Fruit fly (Drosophila melanogaster) whole organism, embryonic: ENCODE data around the gene synr.

Experiments used
- Adf1 ChIP-seq: fragments of 200-800 bp; sonication (Bioruptor generic); IDR thresholded peaks from 2 replicates; pipeline ENCODE4 v1.3.6; 2022; ENCODE audit warnings: missing biosample characterization, missing genetic modification characterization
- Atf6 ChIP-seq: fragments of 200-800 bp; sonication (Bioruptor generic); IDR thresholded peaks from 2 replicates; pipeline ENCODE4 v1.3.6; 2022; ENCODE audit warnings: missing biosample characterization, missing genetic modification characterization
- B-H2 ChIP-seq: fragments of 200-800 bp; sonication (Bioruptor generic); optimal IDR thresholded peaks from 2 replicates; lab custom pipeline; 2018; ENCODE audit warnings: missing biosample characterization, mild to moderate bottlenecking, missing genetic modification characterization
- CG10267 ChIP-seq: fragments of 200-800 bp; sonication (Bioruptor generic); optimal IDR thresholded peaks from 2 replicates; lab custom pipeline; 2018; ENCODE audit warnings: missing biosample characterization, mild to moderate bottlenecking, missing genetic modification characterization, moderate library complexity
- CG11723 ChIP-seq: fragments of 200-800 bp; sonication (Bioruptor generic); optimal IDR thresholded peaks from 2 replicates; lab custom pipeline; 2017; ENCODE audit warnings: missing biosample characterization, mild to moderate bottlenecking, missing genetic modification characterization
- CG12391 ChIP-seq: fragments of 200-800 bp; sonication (Bioruptor generic); optimal IDR thresholded peaks from 3 replicates; lab custom pipeline; 2018; ENCODE audit warnings: missing biosample characterization, mild to moderate bottlenecking, missing genetic modification characterization, moderate library complexity
- CG15696 ChIP-seq: fragments of 200-800 bp; sonication (Bioruptor generic); optimal IDR thresholded peaks from 2 replicates; lab custom pipeline; 2019; ENCODE audit warnings: missing biosample characterization, mild to moderate bottlenecking, missing genetic modification characterization, moderate library complexity
- CG1602 ChIP-seq: fragments of 200-800 bp; sonication (Bioruptor generic); optimal IDR thresholded peaks from 3 replicates; lab custom pipeline; 2016; ENCODE audit warnings: missing biosample characterization, missing genetic modification characterization
- CG17359 ChIP-seq: fragments of 200-800 bp; sonication (Bioruptor generic); optimal IDR thresholded peaks from 3 replicates; lab custom pipeline; 2018; ENCODE audit warnings: missing biosample characterization, mild to moderate bottlenecking, missing genetic modification characterization, moderate library complexity
- CG17802 ChIP-seq: fragments of 200-800 bp; sonication (Bioruptor generic); optimal IDR thresholded peaks from 2 replicates; lab custom pipeline; 2018; ENCODE audit warnings: missing biosample characterization, mild to moderate bottlenecking, missing genetic modification characterization, moderate library complexity
- CG1792 ChIP-seq: fragments of 200-800 bp; sonication (Bioruptor generic); optimal IDR thresholded peaks from 2 replicates; lab custom pipeline; 2016; ENCODE audit warnings: missing biosample characterization, missing genetic modification characterization
- CG2120 ChIP-seq: fragments of 200-800 bp; sonication (Bioruptor generic); optimal IDR thresholded peaks from 3 replicates; lab custom pipeline; 2016; ENCODE audit warnings: missing biosample characterization, missing genetic modification characterization
- CG34376 ChIP-seq: fragments of 200-800 bp; sonication (Bioruptor generic); optimal IDR thresholded peaks from 2 replicates; lab custom pipeline; 2018; ENCODE audit warnings: missing biosample characterization, mild to moderate bottlenecking, missing genetic modification characterization
- CG5245 ChIP-seq: fragments of 200-800 bp; sonication (Bioruptor generic); optimal IDR thresholded peaks from 3 replicates; lab custom pipeline; 2016; ENCODE audit warnings: missing biosample characterization, missing genetic modification characterization
- CG6683 ChIP-seq: fragments of 200-800 bp; sonication (Bioruptor generic); optimal IDR thresholded peaks from 2 replicates; lab custom pipeline; 2017; ENCODE audit warnings: missing biosample characterization, mild to moderate bottlenecking, missing genetic modification characterization, missing genetic modification reagents
- CG6765 ChIP-seq: fragments of 200-800 bp; sonication (Bioruptor generic); optimal IDR thresholded peaks from 3 replicates; lab custom pipeline; 2017; ENCODE audit warnings: missing biosample characterization, mild to moderate bottlenecking, missing genetic modification characterization
- CG6791 ChIP-seq: fragments of 200-800 bp; sonication (Bioruptor generic); IDR thresholded peaks from 3 replicates; pipeline ENCODE4 v1.3.6; 2022; ENCODE audit warnings: missing biosample characterization, missing genetic modification characterization; ENCODE audit not compliant: partially characterized antibody
- CG6813 ChIP-seq: fragments of 200-800 bp; sonication (Bioruptor generic); optimal IDR thresholded peaks from 2 replicates; lab custom pipeline; 2017; ENCODE audit warnings: missing biosample characterization, missing genetic modification characterization, mild to moderate bottlenecking, moderate library complexity, missing genetic modification reagents
- CG6854 ChIP-seq: fragments of 200-800 bp; sonication (Bioruptor generic); optimal IDR thresholded peaks from 3 replicates; lab custom pipeline; 2017; ENCODE audit warnings: missing biosample characterization, mild to moderate bottlenecking, missing genetic modification characterization
- CG8388 ChIP-seq: fragments of 200-800 bp; sonication (Bioruptor generic); optimal IDR thresholded peaks from 2 replicates; lab custom pipeline; 2019; ENCODE audit warnings: missing biosample characterization, mild to moderate bottlenecking, missing genetic modification characterization, moderate library complexity
- CoRest ChIP-seq: fragments of 200-800 bp; sonication (Bioruptor generic); optimal IDR thresholded peaks from 3 replicates; lab custom pipeline; 2018; ENCODE audit warnings: missing biosample characterization, mild to moderate bottlenecking, missing genetic modification characterization, moderate library complexity
- Doc2 ChIP-seq: fragments of 200-800 bp; sonication (Bioruptor generic); IDR thresholded peaks from 2 replicates; pipeline ENCODE4 v1.3.6; 2022; ENCODE audit warnings: missing biosample characterization, missing genetic modification characterization
- ERR ChIP-seq: fragments of 200-800 bp; sonication (Bioruptor generic); optimal IDR thresholded peaks from 2 replicates; lab custom pipeline; 2016; ENCODE audit warnings: missing biosample characterization, missing genetic modification characterization
- Gsc ChIP-seq: fragments of 200-800 bp; sonication (Bioruptor generic); IDR thresholded peaks from 2 replicates; pipeline ENCODE4 v1.3.6; 2022; ENCODE audit warnings: missing biosample characterization, missing genetic modification characterization
- Hmx ChIP-seq: fragments of 200-800 bp; sonication (Bioruptor generic); optimal IDR thresholded peaks from 2 replicates; lab custom pipeline; 2016; ENCODE audit warnings: missing biosample characterization, missing genetic modification characterization
- Kr ChIP-seq: fragments of 200-800 bp; sonication (Bioruptor generic); optimal IDR thresholded peaks from 2 replicates; lab custom pipeline; 2017; ENCODE audit warnings: missing biosample characterization, mild to moderate bottlenecking, missing genetic modification characterization
- NK7.1 ChIP-seq: fragments of 200-800 bp; sonication (Bioruptor generic); optimal IDR thresholded peaks from 3 replicates; lab custom pipeline; 2016; ENCODE audit warnings: missing biosample characterization, missing genetic modification characterization
- Neu2 ChIP-seq: fragments of 200-800 bp; sonication (Bioruptor generic); optimal IDR thresholded peaks from 3 replicates; lab custom pipeline; 2016; ENCODE audit warnings: missing biosample characterization, missing genetic modification characterization, borderline replicate concordance
- NfI ChIP-seq: fragments of 200-800 bp; sonication (Bioruptor generic); optimal IDR thresholded peaks from 3 replicates; lab custom pipeline; 2018; ENCODE audit warnings: missing biosample characterization, mild to moderate bottlenecking, missing genetic modification characterization, moderate library complexity
- Rx ChIP-seq: fragments of 200-800 bp; sonication (Bioruptor generic); IDR thresholded peaks from 2 replicates; pipeline ENCODE4 v1.3.6; 2022; ENCODE audit warnings: missing biosample characterization, missing genetic modification characterization
- bowl ChIP-seq: fragments of 200-800 bp; sonication (Bioruptor generic); IDR thresholded peaks from 2 replicates; pipeline ENCODE4 v1.3.6; 2022; ENCODE audit warnings: missing biosample characterization, missing genetic modification characterization
- bsh ChIP-seq, 2 experiments: fragments of 200-800 bp; sonication (Bioruptor generic); optimal IDR thresholded peaks; 2 replicates each; lab custom pipeline; 2017 to 2018; ENCODE audit warnings: mild to moderate bottlenecking in 2 of 2, missing biosample characterization in 2 of 2, missing genetic modification characterization in 2 of 2, moderate library complexity in 1 of 2
- cad ChIP-seq: fragments of >200 bp; optimal IDR thresholded peaks from 2 replicates; lab custom pipeline; 2017; ENCODE audit warnings: missing biosample characterization, missing genetic modification characterization
- corto ChIP-seq: fragments of 200-800 bp; sonication (Bioruptor generic); optimal IDR thresholded peaks from 2 replicates; lab custom pipeline; 2016; ENCODE audit warnings: missing biosample characterization, mild to moderate bottlenecking, missing genetic modification characterization, moderate library complexity
- da ChIP-seq: fragments of 200-800 bp; sonication (Bioruptor generic); optimal IDR thresholded peaks from 2 replicates; lab custom pipeline; 2016; ENCODE audit warnings: missing biosample characterization, missing genetic modification characterization
- gro ChIP-seq: fragments of 200-800 bp; sonication (Bioruptor generic); optimal IDR thresholded peaks from 2 replicates; lab custom pipeline; 2016; ENCODE audit warnings: missing biosample characterization, missing genetic modification characterization
- her ChIP-seq: fragments of 200-800 bp; sonication (Bioruptor generic); optimal IDR thresholded peaks from 2 replicates; lab custom pipeline; 2016; ENCODE audit warnings: missing biosample characterization, missing genetic modification characterization
- hth ChIP-seq: fragments of >200 bp; optimal IDR thresholded peaks from 2 replicates; lab custom pipeline; 2017; ENCODE audit warnings: inconsistent platforms
- jigr1 ChIP-seq: fragments of 200-800 bp; sonication (Bioruptor generic); IDR thresholded peaks from 3 replicates; pipeline ENCODE4 v1.3.6; 2022; ENCODE audit warnings: missing biosample characterization, missing genetic modification characterization
- jing ChIP-seq: fragments of 200-800 bp; sonication (Bioruptor generic); optimal IDR thresholded peaks from 2 replicates; lab custom pipeline; 2018; ENCODE audit warnings: missing biosample characterization, mild to moderate bottlenecking, missing genetic modification characterization
- odd ChIP-seq: fragments of 200-800 bp; sonication (Bioruptor generic); optimal IDR thresholded peaks from 2 replicates; lab custom pipeline; 2017; ENCODE audit warnings: missing biosample characterization, mild to moderate bottlenecking, missing genetic modification characterization
- org-1 ChIP-seq: fragments of 200-800 bp; sonication (Bioruptor generic); optimal IDR thresholded peaks from 2 replicates; lab custom pipeline; 2017; ENCODE audit warnings: missing biosample characterization, missing genetic modification characterization
- pita ChIP-seq: fragments of 200-800 bp; sonication (Bioruptor generic); optimal IDR thresholded peaks from 2 replicates; lab custom pipeline; 2017; ENCODE audit warnings: missing biosample characterization, mild to moderate bottlenecking, missing genetic modification characterization
- slp2 ChIP-seq: fragments of 200-800 bp; sonication (Bioruptor generic); optimal IDR thresholded peaks from 2 replicates; lab custom pipeline; 2016; ENCODE audit warnings: missing biosample characterization, missing genetic modification characterization
- ssp ChIP-seq: fragments of 200-800 bp; sonication (Bioruptor generic); IDR thresholded peaks from 2 replicates; pipeline ENCODE4 v1.3.6; 2022; ENCODE audit warnings: missing biosample characterization, missing genetic modification characterization
- tin ChIP-seq: fragments of 200-800 bp; sonication (Bioruptor generic); optimal IDR thresholded peaks from 3 replicates; lab custom pipeline; 2016; ENCODE audit warnings: missing biosample characterization, missing genetic modification characterization
- trem ChIP-seq: fragments of 200-800 bp; optimal IDR thresholded peaks from 3 replicates; lab custom pipeline; 2019; ENCODE audit warnings: missing biosample characterization, mild to moderate bottlenecking, missing genetic modification characterization, moderate library complexity
- usp ChIP-seq: fragments of >200 bp; optimal IDR thresholded peaks from 2 replicates; lab custom pipeline; 2017; ENCODE audit warnings: missing biosample characterization, missing genetic modification characterization
- vfl ChIP-seq: fragments of 200-800 bp; sonication (Bioruptor generic); optimal IDR thresholded peaks from 2 replicates; lab custom pipeline; 2016; ENCODE audit warnings: missing biosample characterization, missing genetic modification characterization
- yki ChIP-seq: fragments of >200 bp; optimal IDR thresholded peaks from 3 replicates; lab custom pipeline; 2018
- zfh1 ChIP-seq: fragments of 200-800 bp; sonication (Bioruptor generic); IDR thresholded peaks from 3 replicates; pipeline ENCODE4 v1.3.6; 2022; ENCODE audit warnings: missing biosample characterization, missing genetic modification characterization

Gene synr

dm6 chr2L:4976988-4977551 lies 34.5 kb downstream of the synr start, which contains the start of the genes Gmd and CG3792 (continued):
- TF ChIP-seq CG34376 (peak; percentile 93), CG6765 (GFP tag; lab: Kevin White, UChicago) (peak; percentile 90), Adf1 (peak; percentile 83), her (GFP tag; lab: Kevin White, UChicago) (peak; percentile 90), CG5245 (GFP tag; lab: Kevin White, UChicago) (peak; percentile 93), CG17802 (tag; lab: Kevin White, UChicago) (peak; percentile 81), CoRest (tag; lab: Kevin White, UChicago) (peak; percentile 97), gro (peak; percentile 87), Kr (GFP tag; lab: Kevin White, UChicago) (no peak), NfI (GFP tag; lab: Kevin White, UChicago) (peak; percentile 95), hth (no peak), tin (GFP tag; lab: Kevin White, UChicago) (peak; percentile 93), CG11723 (GFP tag; lab: Kevin White, UChicago) (peak; percentile 91), CG17359 (tag; lab: Kevin White, UChicago) (peak; percentile 95), CG1792 (GFP tag; lab: Kevin White, UChicago) (peak; percentile 82), slp2 (peak; percentile 94), jigr1 (GFP tag; lab: Robert Waterston, UW) (peak; percentile 91), cad (GFP tag; lab: Kevin White, UChicago) (no peak), CG6813 (GFP tag; lab: Kevin White, UChicago) (peak; percentile 92), pita (GFP tag; lab: Kevin White, UChicago) (no peak), trem (peak; percentile 94), CG1602 (GFP tag; lab: Kevin White, UChicago) (peak; percentile 95), odd (GFP tag; lab: Kevin White, UChicago) (peak; percentile 91), ssp (GFP tag; lab: Robert Waterston, UW) (peak; percentile 91), corto (GFP tag; lab: Kevin White, UChicago) (no peak), B-H2 (GFP tag; lab: Kevin White, UChicago) (peak; percentile 96), Doc2 (GFP tag; lab: Robert Waterston, UW) (peak; percentile 82), Atf6 (peak; percentile 97), CG12391 (tag; lab: Kevin White, UChicago) (peak; percentile 94), jing (GFP tag; lab: Kevin White, UChicago) (no peak), CG8388 (peak; percentile 82), Gsc (peak; percentile 87), CG2120 (GFP tag; lab: Kevin White, UChicago) (peak; percentile 97), NK7.1 (GFP tag; lab: Kevin White, UChicago) (peak; percentile 81), zfh1 (GFP tag; lab: Robert Waterston, UW) (peak; percentile 96), CG6683 (GFP tag; lab: Kevin White, UChicago) (peak; percentile 90), Neu2 (GFP tag; lab: Kevin White, UChicago) (peak; percentile 36), Hmx (peak; percentile 92), bowl (GFP tag; lab: Robert Waterston, UW) (peak; percentile 89), CG15696 (tag; lab: Kevin White, UChicago) (peak; percentile 96), CG10267 (tag; lab: Kevin White, UChicago) (peak; percentile 98), vfl (GFP tag; lab: Kevin White, UChicago) (peak; percentile 93), ERR (peak; percentile 90), da (GFP tag; lab: Kevin White, UChicago) (peak; percentile 69), yki (no peak), bsh (GFP tag; optimal IDR thresholded peaks at IDR 0.05; lab: Kevin White, UChicago) (peak; percentile 63 to 95), org-1 (GFP tag; lab: Kevin White, UChicago) (peak; percentile 91), CG6791 (GFP tag; lab: Robert Waterston, UW) (peak; percentile 76), Rx (GFP tag; lab: Robert Waterston, UW) (peak; percentile 92), CG6854 (GFP tag; lab: Kevin White, UChicago) (peak; percentile 79), usp (GFP tag; lab: Kevin White, UChicago) (no peak)
